Fruit fly (Drosophila melanogaster) S2 (cell line): ENCODE measurements around the gene CG15894.

ENCODE experiments used
- CG8478 ChIP-seq: fragments of >200 bp; optimal IDR thresholded peaks from 2 replicates; lab custom pipeline; 2018
- CTCF ChIP-seq, 2 experiments: fragments of >200 bp; optimal IDR thresholded peaks; 2 replicates each; lab custom pipeline; 2018

Gene CG15894

dm6 chrX:6351917-6352768 is 43.1 kb downstream of the CG15894 start:
- TF ChIP-seq CTCF (optimal IDR thresholded peaks at IDR 0.05; lab: Kevin White, UChicago) (no peak), CG8478 (lab: Kevin White, UChicago) (no peak)

- TF ChIP-seq CTCF (optimal IDR thresholded peaks at IDR 0.05; lab: Kevin White, UChicago): no peak
- no peak for TF ChIP-seq CG8478 (lab: Kevin White, UChicago)
Measured at dm6 chrX:6352769-6353612, 44.0 kb downstream of the CG15894 start.

dm6 chrX:6353613-6353986 is 44.6 kb downstream of the CG15894 start:
- TF ChIP-seq CG8478 (lab: Kevin White, UChicago): no peak
- TF ChIP-seq CTCF (optimal IDR thresholded peaks at IDR 0.05; lab: Kevin White, UChicago): no peak

dm6 chrX:6354163-6354562 is 45.2 kb downstream of the CG15894 start:
- no peak for TF ChIP-seq CG8478 (lab: Kevin White, UChicago)
- TF ChIP-seq CTCF (optimal IDR thresholded peaks at IDR 0.05; lab: Kevin White, UChicago): no peak

dm6 chrX:6355090-6355679 is 46.2 kb downstream of the CG15894 start:
- TF ChIP-seq CG8478 (lab: Kevin White, UChicago) (no peak), CTCF (optimal IDR thresholded peaks at IDR 0.05; lab: Kevin White, UChicago) (no peak)

- TF ChIP-seq CG8478 (lab: Kevin White, UChicago) (no peak), CTCF (optimal IDR thresholded peaks at IDR 0.05; lab: Kevin White, UChicago) (no peak)
Measured at dm6 chrX:6356748-6357397, 47.9 kb downstream of the CG15894 start.

dm6 chrX:6357456-6358007 is 48.5 kb downstream of the CG15894 start:
- TF ChIP-seq CTCF (optimal IDR thresholded peaks at IDR 0.05; lab: Kevin White, UChicago) (no peak), CG8478 (lab: Kevin White, UChicago) (no peak)

- TF ChIP-seq CG8478 (lab: Kevin White, UChicago) (no peak), CTCF (optimal IDR thresholded peaks at IDR 0.05; lab: Kevin White, UChicago) (no peak)
Measured at dm6 chrX:6358198-6358597, 49.2 kb downstream of the CG15894 start.

dm6 chrX:6361215-6361614 is 52.2 kb downstream of the CG15894 start:
- TF ChIP-seq CTCF (optimal IDR thresholded peaks at IDR 0.05; lab: Kevin White, UChicago) (no peak), CG8478 (lab: Kevin White, UChicago) (no peak)

dm6 chrX:6365632-6366356 is 56.8 kb downstream of the CG15894 start, which contains the start of the genes swa and Marf:
Gene swa (minus strand): TSS chrX:6365708.
Gene Marf (plus strand): TSS chrX:6365949.
- TF ChIP-seq CG8478 (lab: Kevin White, UChicago): no peak
- TF ChIP-seq CTCF (optimal IDR thresholded peaks at IDR 0.05; lab: Kevin White, UChicago): no peak

dm6 chrX:6366357-6366691 is 57.3 kb downstream of the CG15894 start:
- no peak for TF ChIP-seq CG8478 (lab: Kevin White, UChicago)
- no peak for TF ChIP-seq CTCF (optimal IDR thresholded peaks at IDR 0.05; lab: Kevin White, UChicago)

- TF ChIP-seq CG8478 (lab: Kevin White, UChicago) (no peak), CTCF (optimal IDR thresholded peaks at IDR 0.05; lab: Kevin White, UChicago) (peak in 1 of 2 experiments; percentile 23)
Measured at dm6 chrX:6372769-6373197, 63.8 kb downstream of the CG15894 start, which contains the start of gene PpV. Gene PpV (minus strand): TSS chrX:6372915.

dm6 chrX:6375636-6376035 is 66.6 kb downstream of the CG15894 start:
- TF ChIP-seq CTCF (optimal IDR thresholded peaks at IDR 0.05; lab: Kevin White, UChicago) (no peak), CG8478 (lab: Kevin White, UChicago) (no peak)
